Worm (Caenorhabditis elegans) whole organism, young adult: ENCODE data around the gene F40G9.19.

Source experiments
- B0035.1 ChIP-seq: sonication (generic microtip); optimal IDR thresholded peaks from 2 replicates; lab custom pipeline; 2016; ENCODE audit warnings: missing genetic modification characterization, mild to moderate bottlenecking, missing compliant biosample characterization, missing genotype, missing genetic modification reagents
- B0261.1 ChIP-seq: sonication (generic microtip); optimal IDR thresholded peaks from 2 replicates; lab custom pipeline; 2016; ENCODE audit warnings: mild to moderate bottlenecking, missing genetic modification characterization, moderate library complexity, missing compliant biosample characterization
- B0336.3 ChIP-seq: fragments of 200-800 bp; sonication (Bioruptor generic); IDR thresholded peaks from 2 replicates; pipeline ENCODE4 v1.3.6; 2022; ENCODE audit warnings: missing genetic modification characterization, missing compliant biosample characterization
- F57A8.1 ChIP-seq: fragments of 200-800 bp; sonication (Bioruptor generic); optimal IDR thresholded peaks from 2 replicates; lab custom pipeline; 2018; ENCODE audit warnings: mild to moderate bottlenecking, missing genetic modification characterization, moderate library complexity, missing compliant biosample characterization
- F57C9.4 ChIP-seq: sonication (generic microtip); optimal IDR thresholded peaks from 2 replicates; lab custom pipeline; 2017; ENCODE audit warnings: mild to moderate bottlenecking, missing genetic modification characterization, missing compliant biosample characterization
- K11D2.4 ChIP-seq: fragments of 200-800 bp; sonication (Bioruptor generic); IDR thresholded peaks from 2 replicates; pipeline ENCODE4 v1.3.6; 2022; ENCODE audit warnings: missing genetic modification reagents, missing genetic modification characterization, missing compliant biosample characterization
- T26A5.8 ChIP-seq: sonication (generic microtip); optimal IDR thresholded peaks from 2 replicates; lab custom pipeline; 2016; ENCODE audit warnings: missing genetic modification characterization, missing compliant biosample characterization
- aptf-3 ChIP-seq: fragments of 200-800 bp; sonication (Bioruptor generic); IDR thresholded peaks from 2 replicates; pipeline ENCODE4 v1.3.6; 2022; ENCODE audit warnings: missing genetic modification characterization, missing compliant biosample characterization
- attf-5 ChIP-seq: fragments of 200-800 bp; sonication (Bioruptor generic); optimal IDR thresholded peaks from 2 replicates; lab custom pipeline; 2018; ENCODE audit warnings: mild to moderate bottlenecking, missing genetic modification characterization, missing compliant biosample characterization
- cebp-1 ChIP-seq, 2 experiments: fragments of 200-800 bp in 1 of 2; sonication (Bioruptor generic) in 1 of 2; sonication (generic microtip) in 1 of 2; IDR thresholded peaks in 1 of 2; optimal IDR thresholded peaks in 1 of 2; 2 replicates each; pipeline versions ENCODE4 v1.3.6 to Lab custom; 2017 to 2022; ENCODE audit warnings: missing compliant biosample characterization in 2 of 2, missing genetic modification characterization in 2 of 2, mild to moderate bottlenecking in 1 of 2, missing genetic modification reagents in 1 of 2, moderate library complexity in 1 of 2
- ceh-27 ChIP-seq: fragments of 200-800 bp; sonication (Bioruptor generic); optimal IDR thresholded peaks from 2 replicates; lab custom pipeline; 2018; ENCODE audit warnings: mild to moderate bottlenecking, missing genetic modification characterization, moderate library complexity, missing compliant biosample characterization
- dpl-1 ChIP-seq: fragments of 150-350 bp; optimal IDR thresholded peaks from 2 replicates; lab custom pipeline; 2014; ENCODE audit warnings: missing biosample characterization, missing genetic modification reagents, missing genetic modification characterization
- egrh-3 ChIP-seq: fragments of 200-800 bp; sonication (Bioruptor generic); IDR thresholded peaks from 2 replicates; pipeline ENCODE4 v1.3.6; 2022; ENCODE audit warnings: missing genetic modification reagents, missing genetic modification characterization, missing compliant biosample characterization
- ets-4 ChIP-seq: fragments of 200-800 bp; sonication (Bioruptor generic); optimal IDR thresholded peaks from 2 replicates; lab custom pipeline; 2018; ENCODE audit warnings: mild to moderate bottlenecking, missing genetic modification characterization, missing compliant biosample characterization
- gei-17 ChIP-seq: fragments of 200-800 bp; sonication (Bioruptor generic); optimal IDR thresholded peaks from 2 replicates; lab custom pipeline; 2018; ENCODE audit warnings: mild to moderate bottlenecking, missing genetic modification characterization, missing compliant biosample characterization
- him-1 ChIP-seq: sonication (generic microtip); optimal IDR thresholded peaks from 2 replicates; lab custom pipeline; 2016; ENCODE audit warnings: missing genotype, missing genetic modification reagents, missing genetic modification characterization, missing compliant biosample characterization
- hmg-1.2 ChIP-seq: fragments of 200-800 bp; sonication (Bioruptor generic); IDR thresholded peaks from 2 replicates; pipeline ENCODE4 v1.3.6; 2022; ENCODE audit warnings: missing genetic modification reagents, missing genetic modification characterization, missing compliant biosample characterization
- hmg-20 ChIP-seq: fragments of 200-800 bp; sonication (Bioruptor generic); IDR thresholded peaks from 2 replicates; pipeline ENCODE4 v1.3.6; 2022; ENCODE audit warnings: missing genetic modification reagents, missing genetic modification characterization, missing compliant biosample characterization
- madf-6 ChIP-seq: fragments of 200-800 bp; sonication (Bioruptor generic); IDR thresholded peaks from 2 replicates; pipeline ENCODE4 v1.3.6; 2022; ENCODE audit warnings: missing genetic modification reagents, missing genetic modification characterization, missing compliant biosample characterization
- mes-4 ChIP-seq: sonication (generic microtip); optimal IDR thresholded peaks from 2 replicates; lab custom pipeline; 2016; ENCODE audit warnings: missing genotype, missing genetic modification characterization, missing compliant biosample characterization
- nfya-2 ChIP-seq: fragments of 200-800 bp; sonication (Bioruptor generic); IDR thresholded peaks from 2 replicates; pipeline ENCODE4 v1.3.6; 2022; ENCODE audit warnings: missing genetic modification reagents, missing genetic modification characterization, missing compliant biosample characterization
- nhr-120 ChIP-seq: fragments of 200-800 bp; sonication (Bioruptor generic); IDR thresholded peaks from 2 replicates; pipeline ENCODE4 v1.3.6; 2022; ENCODE audit warnings: missing genetic modification characterization, missing compliant biosample characterization
- sdz-38 ChIP-seq: sonication (generic microtip); optimal IDR thresholded peaks from 2 replicates; lab custom pipeline; 2016; ENCODE audit warnings: missing genotype, missing genetic modification characterization, missing compliant biosample characterization
- snpc-1.1 ChIP-seq: sonication (generic microtip); optimal IDR thresholded peaks from 2 replicates; lab custom pipeline; 2017; ENCODE audit warnings: missing genetic modification characterization, mild to moderate bottlenecking, missing compliant biosample characterization, antibody characterized with exemption, moderate library complexity, missing genotype, missing genetic modification reagents; ENCODE audit not compliant: insufficient read depth
- snpc-3.4 ChIP-seq: sonication (generic microtip); optimal IDR thresholded peaks from 2 replicates; lab custom pipeline; 2017; ENCODE audit warnings: missing genetic modification characterization, mild to moderate bottlenecking, missing compliant biosample characterization, antibody characterized with exemption, moderate library complexity, missing genotype, missing genetic modification reagents
- tbp1 ChIP-seq: fragments of 200-800 bp; sonication (Bioruptor generic); optimal IDR thresholded peaks from 2 replicates; lab custom pipeline; 2018; ENCODE audit warnings: mild to moderate bottlenecking, missing genetic modification characterization, missing compliant biosample characterization
- tbx-9 ChIP-seq: sonication (generic microtip); optimal IDR thresholded peaks from 2 replicates; lab custom pipeline; 2016; ENCODE audit warnings: borderline replicate concordance, missing genetic modification characterization, inconsistent platforms, missing compliant biosample characterization
- zfh-2 ChIP-seq: fragments of 200-800 bp; sonication (Bioruptor generic); conservative IDR thresholded peaks from 2 replicates; pipeline ENCODE4 v1.3.6; 2022; ENCODE audit warnings: missing genetic modification reagents, missing genetic modification characterization, missing compliant biosample characterization
- ztf-18 ChIP-seq: sonication (generic microtip); optimal IDR thresholded peaks from 2 replicates; lab custom pipeline; 2016; ENCODE audit warnings: missing genotype, mild to moderate bottlenecking, missing genetic modification characterization, missing compliant biosample characterization
- ztf-22 ChIP-seq: fragments of 200-800 bp; sonication (Bioruptor generic); optimal IDR thresholded peaks from 2 replicates; lab custom pipeline; 2018; ENCODE audit warnings: mild to moderate bottlenecking, missing genetic modification characterization, moderate library complexity, missing compliant biosample characterization
- ztf-25 ChIP-seq: fragments of 200-800 bp; sonication (Bioruptor generic); IDR thresholded peaks from 2 replicates; pipeline ENCODE4 v1.3.6; 2022; ENCODE audit warnings: missing genetic modification reagents, missing genetic modification characterization, missing compliant biosample characterization
- ztf-3 ChIP-seq: fragments of 200-800 bp; sonication (Bioruptor generic); optimal IDR thresholded peaks from 2 replicates; lab custom pipeline; 2018; ENCODE audit warnings: mild to moderate bottlenecking, missing genetic modification characterization, missing compliant biosample characterization

Gene F40G9.19

DNA sequence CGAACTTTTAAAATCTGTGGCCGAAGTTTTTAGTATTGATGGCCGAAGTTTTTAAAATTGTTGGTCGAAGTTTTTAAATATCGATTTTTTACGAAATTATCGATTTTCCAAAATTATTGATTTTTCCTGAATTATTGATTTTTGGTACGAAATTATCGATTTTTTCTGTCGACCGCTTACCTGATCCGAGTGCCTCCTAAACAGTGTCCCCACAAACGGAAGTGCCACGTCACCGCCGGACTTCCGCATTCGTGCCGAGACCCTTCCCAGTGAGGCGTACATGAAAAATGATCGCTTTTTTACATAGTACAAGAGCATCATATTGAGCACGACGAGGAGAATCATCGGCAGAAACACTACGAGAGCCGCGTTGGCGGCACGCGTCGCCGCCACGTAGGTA, 30.4 kb downstream of the F40G9.19 start:
- TF ChIP-seq madf-6 (0 out of 2 replicates have a peak, but pooled peaks have one; percentile 10), aptf-3 (GFP tag; lab: Robert Waterston, UW) (no peak), tbx-9 (tag; lab: Kevin White, UChicago) (no peak), hmg-1.2 (GFP tag; lab: Robert Waterston, UW) (no peak)

DNA sequence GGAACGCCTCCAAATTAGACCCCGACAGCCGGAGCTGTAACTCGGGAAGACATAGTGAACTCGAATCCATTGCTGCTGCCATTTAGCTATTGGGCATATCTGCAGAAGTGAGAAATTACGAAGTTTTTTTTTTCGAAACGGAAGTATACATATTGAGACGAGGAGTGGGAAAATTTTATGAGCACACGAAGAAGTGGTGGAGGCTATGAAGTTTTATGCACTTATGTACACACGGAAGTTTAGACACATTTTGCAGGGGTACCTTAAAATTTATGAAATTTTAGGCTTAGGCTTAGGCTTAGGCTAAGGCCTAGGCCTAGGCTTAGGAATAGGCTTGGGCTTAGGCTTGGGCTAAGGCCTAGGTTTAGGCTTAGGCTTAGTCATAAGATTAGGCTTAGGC, 33.4 kb downstream of the F40G9.19 start, which contains the start of gene W10C4.1:
Gene W10C4.1 (minus strand): TSS at position 101 of the 400 bp plus-strand sequence.
- TF ChIP-seq ztf-22 (GFP tag; lab: Kevin White, UChicago) = no peak
- TF ChIP-seq ztf-18 (tag; lab: Kevin White, UChicago) = no peak
- TF ChIP-seq F57A8.1 (GFP tag; lab: Kevin White, UChicago) = no peak
- TF ChIP-seq ztf-3 = no peak
- no peak for TF ChIP-seq ztf-25 (GFP tag; lab: Robert Waterston, UW)
- TF ChIP-seq mes-4 = no peak
- TF ChIP-seq gei-17 (GFP tag; lab: Kevin White, UChicago) = no peak
- no peak for TF ChIP-seq snpc-3.4 (tag; lab: Kevin White, UChicago)
- no peak for TF ChIP-seq B0035.1
- no peak for TF ChIP-seq egrh-3 (GFP tag; lab: Robert Waterston, UW)
- no peak for TF ChIP-seq cebp-1 (GFP tag; IDR thresholded peaks at IDR 0.05; lab: Robert Waterston, UW)
- TF ChIP-seq cebp-1 (tag; optimal IDR thresholded peaks at IDR 0.05; lab: Kevin White, UChicago) = no peak

DNA sequence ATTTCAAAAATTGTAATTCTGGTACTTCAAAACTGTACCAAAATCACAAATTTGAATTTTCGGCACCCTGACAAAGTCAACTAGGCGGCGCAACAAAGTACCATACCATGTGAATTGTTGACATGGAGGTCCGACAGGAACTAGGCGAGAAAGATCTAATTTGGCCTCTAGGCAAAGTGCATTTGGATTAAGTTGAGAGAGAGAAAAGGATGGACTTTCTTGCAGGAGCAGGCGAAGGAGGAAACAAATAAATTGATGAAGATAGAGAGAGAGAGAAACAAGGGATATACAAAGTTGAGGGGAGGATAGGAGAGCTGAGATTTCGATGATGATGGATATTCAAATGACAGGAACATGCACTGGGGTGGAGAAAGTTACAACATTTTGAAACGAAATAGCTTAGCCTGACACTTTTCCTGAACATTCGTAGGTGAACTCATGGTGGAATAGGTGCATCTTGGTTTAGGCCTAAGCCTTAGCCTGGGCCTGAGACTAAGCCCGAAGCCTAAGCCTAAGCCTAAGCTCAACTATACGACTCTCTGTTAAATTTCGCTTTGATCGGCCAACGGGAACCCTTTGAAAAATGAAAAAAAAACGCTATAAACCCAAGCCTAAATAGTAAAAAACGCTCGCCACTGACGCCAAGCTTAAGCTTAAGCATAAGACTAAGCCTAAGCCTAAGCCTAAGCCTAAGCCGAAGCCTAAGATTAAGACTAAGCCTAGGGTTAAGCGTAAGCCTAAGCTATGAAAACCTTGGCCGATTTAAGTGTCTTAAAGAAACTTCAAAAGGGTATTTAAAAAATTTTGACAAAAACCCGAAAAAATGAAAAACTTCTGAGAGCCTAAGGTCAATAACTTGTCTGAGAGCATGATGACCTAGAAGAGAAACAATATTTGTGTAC, 35.4 kb downstream of the F40G9.19 start:
- no peak for TF ChIP-seq him-1 (tag; lab: Kevin White, UChicago)
- no peak for TF ChIP-seq F57C9.4 (tag; lab: Kevin White, UChicago)
- no peak for TF ChIP-seq ets-4
- no peak for TF ChIP-seq attf-5 (GFP tag; lab: Kevin White, UChicago)
- TF ChIP-seq sdz-38 (tag; lab: Kevin White, UChicago) = no peak
- TF ChIP-seq K11D2.4 = no peak
- no peak for TF ChIP-seq tbp1

DNA sequence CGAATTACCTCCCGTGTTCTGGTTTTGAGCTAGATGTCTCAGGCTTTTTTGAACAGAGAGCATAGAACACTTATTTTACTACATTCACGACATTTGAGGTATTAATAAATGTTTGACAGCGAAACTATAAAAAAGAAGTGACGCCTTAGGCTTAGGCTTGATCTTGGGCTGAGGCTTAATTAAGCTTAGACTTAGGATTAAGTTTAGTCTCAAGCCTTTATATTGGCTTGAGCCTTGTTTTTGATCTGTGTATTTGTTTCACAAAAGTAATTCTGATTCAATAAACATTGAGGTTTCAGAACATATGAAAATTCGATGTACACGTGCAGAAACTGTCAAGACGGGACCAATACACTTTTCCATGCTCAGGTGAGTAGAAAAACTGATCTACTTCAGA, 36.1 kb downstream of the F40G9.19 start, which contains the start of gene klp-20:
Gene klp-20 (plus strand): TSS at position 298 of the 397 bp plus-strand sequence.
- TF ChIP-seq B0336.3 (GFP tag; lab: Robert Waterston, UW) = no peak
- no peak for TF ChIP-seq B0261.1 (tag; lab: Kevin White, UChicago)
- no peak for TF ChIP-seq hmg-20
- TF ChIP-seq ceh-27 (GFP tag; lab: Kevin White, UChicago) = no peak
- no peak for TF ChIP-seq dpl-1
- no peak for TF ChIP-seq zfh-2 (GFP tag; lab: Robert Waterston, UW)
- TF ChIP-seq T26A5.8 (tag; lab: Kevin White, UChicago) = no peak
- TF ChIP-seq ztf-25 (GFP tag; lab: Robert Waterston, UW) = no peak
- TF ChIP-seq nfya-2 (GFP tag; lab: Robert Waterston, UW) = no peak

DNA sequence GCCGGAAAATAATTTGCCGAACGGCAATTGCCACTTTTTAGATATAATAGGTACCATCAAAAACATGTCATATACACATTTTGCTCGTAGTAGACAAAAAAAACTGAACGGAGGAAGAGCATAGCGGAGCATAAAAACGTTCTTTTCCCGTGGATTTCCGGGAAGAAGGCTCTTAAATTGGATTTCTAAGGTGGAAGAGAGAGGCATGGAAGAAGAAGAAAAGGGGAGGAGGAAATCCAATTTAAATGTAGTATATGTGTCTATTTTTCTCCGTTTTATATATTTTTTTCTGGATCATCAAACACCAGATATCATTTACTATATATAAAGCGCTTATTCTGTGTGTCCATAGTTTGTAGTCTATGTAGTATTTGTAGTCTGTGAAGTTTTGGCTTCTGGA, 37.8 kb downstream of the F40G9.19 start:
- TF ChIP-seq ztf-18 (tag; lab: Kevin White, UChicago) = no peak
- TF ChIP-seq snpc-1.1 (tag; lab: Kevin White, UChicago) = no peak
- no peak for TF ChIP-seq nhr-120 (GFP tag; lab: Robert Waterston, UW)
